Worm (Caenorhabditis elegans): ENCODE results near the gene B0280.17.

ce11 chrIII:7185473-7185872, 49.6 kb upstream of the B0280.17 start, which contains the start of gene F37C12.14:
- TF ChIP-seq nhr-90 (tag; optimal IDR thresholded peaks at IDR 0.05; ENCODE audit: poor library complexity) (no peak), unc-62 (GFP tag; optimal IDR thresholded peaks at IDR 0.05) (no peak), snpc-4 (tag; optimal IDR thresholded peaks at IDR 0.05) (no peak), unc-98 (GFP tag; IDR thresholded peaks at IDR 0.05) (no peak), lin-15B (tag; optimal IDR thresholded peaks at IDR 0.05) (no peak), nhr-12 (tag; optimal IDR thresholded peaks at IDR 0.05) (no peak), pqm-1 (tag; optimal IDR thresholded peaks at IDR 0.05) (no peak), sptf-1 (tag; optimal IDR thresholded peaks at IDR 0.05) (no peak)
